Worm (Caenorhabditis elegans): ENCODE measurements around the gene srt-54.

DNA sequence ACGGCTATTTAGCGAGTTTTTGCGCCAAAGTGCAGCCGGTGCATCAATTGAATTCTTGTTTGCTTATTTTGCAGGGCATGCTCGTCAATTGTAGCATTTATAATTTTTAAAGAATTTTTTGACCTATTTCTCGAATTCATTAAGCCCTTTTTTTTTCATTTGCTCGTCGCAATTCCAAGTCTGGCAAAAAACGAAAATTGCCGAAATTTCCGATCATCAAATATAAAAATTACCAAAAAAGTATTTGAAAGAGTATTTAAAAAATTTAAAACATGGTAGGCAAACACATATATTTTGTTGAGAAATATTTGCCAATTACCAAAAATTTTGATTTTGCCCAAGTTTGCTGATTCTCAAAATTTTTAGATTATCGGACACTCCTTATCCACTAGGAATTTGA is 32.9 kb upstream of the srt-54 start, which contains the start of gene C50D2.6:
- TF ChIP-seq ama-1 (optimal IDR thresholded peaks at IDR 0.05): no peak
- no peak for TF ChIP-seq ama-1 (GFP tag; optimal IDR thresholded peaks at IDR 0.05)
- no peak for TF ChIP-seq cebp-2 (GFP tag; IDR thresholded peaks at IDR 0.05)

All from whole organism, young adult.